Worm (Caenorhabditis elegans): Measurements from ENCODE around the gene F31D5.7.

Gene F31D5.7

DNA sequence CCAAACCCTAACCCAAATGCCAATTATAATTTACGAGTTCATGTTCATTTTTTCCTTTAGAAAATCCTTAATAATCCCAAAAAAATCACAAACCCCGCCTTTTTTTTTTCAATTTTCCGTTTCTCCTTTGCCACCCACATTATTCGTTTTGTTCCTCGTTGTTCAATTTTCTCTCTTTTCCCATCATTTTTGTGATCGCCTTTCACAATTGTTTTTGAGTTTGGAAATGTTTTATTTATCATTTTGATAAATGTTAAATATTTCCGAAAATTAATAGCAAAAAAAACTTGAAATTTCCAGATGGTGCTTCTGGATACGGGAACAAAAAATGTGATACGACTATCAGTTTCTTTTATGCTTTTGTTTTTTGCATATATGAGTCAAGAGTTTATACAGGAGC is 4.1 kb downstream of the F31D5.7 start, which contains the start of gene F31D5.2:
Gene F31D5.2, plus strand, starts transcription at position 301 of the 400 bp plus-strand sequence.
- TF ChIP-seq akir-1 (GFP tag; optimal IDR thresholded peaks at IDR 0.05), result no peak

DNA sequence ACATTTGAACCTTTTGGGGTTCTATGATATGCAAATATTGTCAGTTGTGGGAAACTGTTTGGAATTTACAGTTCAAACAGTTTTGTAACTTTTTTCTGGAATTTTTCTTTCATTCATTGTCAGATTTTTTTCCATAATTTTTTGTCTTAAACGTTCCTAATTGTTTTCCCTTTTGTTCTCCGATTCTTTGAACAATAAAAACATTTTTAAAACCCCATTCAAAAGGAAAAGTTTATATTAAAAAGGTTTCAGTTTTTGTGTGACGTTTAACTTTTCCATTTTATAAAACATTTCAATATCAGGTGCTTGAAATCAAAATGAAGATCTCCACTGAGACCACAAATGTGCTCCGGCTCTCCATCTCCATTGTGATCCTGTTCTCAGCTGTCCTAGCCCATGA is 7.8 kb downstream of the F31D5.7 start, which contains the start of gene F31D5.1:
Gene F31D5.1, plus strand, starts transcription at position 301 of the 400 bp plus-strand sequence.
- no peak for TF ChIP-seq mcd-1 (GFP tag; IDR thresholded peaks at IDR 0.05)
- TF ChIP-seq lin-35 (GFP tag; optimal IDR thresholded peaks at IDR 0.05), result no peak
- TF ChIP-seq bed-1 (GFP tag; IDR thresholded peaks at IDR 0.05), result no peak
- TF ChIP-seq snpc-3.4 (tag; optimal IDR thresholded peaks at IDR 0.05), result no peak
- no peak for TF ChIP-seq Y56A3A.18 (GFP tag; IDR thresholded peaks at IDR 0.05)
- no peak for TF ChIP-seq F37B4.10 (GFP tag; IDR thresholded peaks at IDR 0.05)
- no peak for TF ChIP-seq cebp-1 (GFP tag; IDR thresholded peaks at IDR 0.05)
- TF ChIP-seq cebp-1 (tag; optimal IDR thresholded peaks at IDR 0.05), result no peak
- no peak for TF ChIP-seq hmg-1.2 (GFP tag; IDR thresholded peaks at IDR 0.05)
- TF ChIP-seq ztf-3 (GFP tag; optimal IDR thresholded peaks at IDR 0.05), result no peak
- TF ChIP-seq attf-6 (GFP tag; IDR thresholded peaks at IDR 0.05), result no peak
- TF ChIP-seq hmg-20 (GFP tag; IDR thresholded peaks at IDR 0.05), result no peak
- no peak for TF ChIP-seq T26A5.8 (tag; optimal IDR thresholded peaks at IDR 0.05)

DNA sequence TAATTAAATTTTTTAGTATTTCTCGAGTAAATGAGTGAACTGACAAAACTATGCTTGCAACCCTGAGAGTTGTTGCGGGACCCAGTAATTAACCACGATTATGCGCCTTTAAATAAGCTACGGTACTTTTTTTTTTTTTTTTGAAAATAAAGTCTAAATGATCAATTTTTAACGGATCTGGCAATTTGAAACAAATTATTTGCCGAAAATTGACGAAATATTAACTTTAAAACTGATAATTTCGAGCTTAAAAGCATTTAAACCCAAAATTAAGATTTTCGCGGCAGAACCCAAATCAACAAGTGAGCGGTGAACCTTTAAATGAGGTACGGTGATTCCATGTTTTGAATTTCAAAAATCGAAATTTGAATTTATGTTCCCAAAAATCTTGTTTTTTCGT is 11.3 kb downstream of the F31D5.7 start:
- TF ChIP-seq Y95B8A.8 (GFP tag; IDR thresholded peaks at IDR 0.05) (no peak), tbp1 (GFP tag; optimal IDR thresholded peaks at IDR 0.05) (no peak), him-1 (tag; optimal IDR thresholded peaks at IDR 0.05) (no peak), bed-1 (GFP tag; IDR thresholded peaks at IDR 0.05) (no peak), ztf-26 (tag; optimal IDR thresholded peaks at IDR 0.05) (no peak), ztf-22 (GFP tag; optimal IDR thresholded peaks at IDR 0.05) (no peak), F55B11.4 (tag; optimal IDR thresholded peaks at IDR 0.05; ENCODE audit: borderline replicate concordance, insufficient read depth) (no peak), lin-54 (GFP tag; optimal IDR thresholded peaks at IDR 0.05) (peak; percentile 50), lag-1 (GFP tag; IDR thresholded peaks at IDR 0.05) (no peak), ceh-91 (GFP tag; IDR thresholded peaks at IDR 0.05) (peak; percentile 82), nhr-90 (tag; optimal IDR thresholded peaks at IDR 0.05) (no peak), somi-1 (GFP tag; optimal IDR thresholded peaks at IDR 0.05) (no peak), repo-1 (tag; optimal IDR thresholded peaks at IDR 0.05) (no peak), madf-3 (GFP tag; IDR thresholded peaks at IDR 0.05) (no peak), cebp-2 (GFP tag; IDR thresholded peaks at IDR 0.05) (no peak), hrde-1 (tag; optimal IDR thresholded peaks at IDR 0.05; ENCODE audit: borderline replicate concordance) (no peak), dpl-1 (GFP tag; optimal IDR thresholded peaks at IDR 0.05) (no peak), pbrm-1 (GFP tag; IDR thresholded peaks at IDR 0.05) (no peak), B0261.1 (tag; optimal IDR thresholded peaks at IDR 0.05) (no peak), rpc-1 (optimal IDR thresholded peaks at IDR 0.05) (no peak), rpc-1 (tag; optimal IDR thresholded peaks at IDR 0.05) (no peak), lsl-1 (GFP tag; optimal IDR thresholded peaks at IDR 0.05) (peak; percentile 95), mel-28 (tag; optimal IDR thresholded peaks at IDR 0.05; ENCODE audit: borderline replicate concordance) (no peak), F57A8.1 (GFP tag; optimal IDR thresholded peaks at IDR 0.05) (no peak), efl-1 (GFP tag; optimal IDR thresholded peaks at IDR 0.05) (peak; percentile 41), hmg-1.2 (GFP tag; IDR thresholded peaks at IDR 0.05) (no peak), C17E4.6 (GFP tag; IDR thresholded peaks at IDR 0.05) (no peak), madf-10 (tag; optimal IDR thresholded peaks at IDR 0.05) (no peak), F23B12.7 (tag; optimal IDR thresholded peaks at IDR 0.05; ENCODE audit: insufficient read depth) (no peak), let-607 (tag; optimal IDR thresholded peaks at IDR 0.05) (no peak), attf-5 (GFP tag; optimal IDR thresholded peaks at IDR 0.05) (no peak), ZK185.1 (tag; optimal IDR thresholded peaks at IDR 0.05; ENCODE audit: poor library complexity, severe bottlenecking) (no peak), D2030.7 (GFP tag; IDR thresholded peaks at IDR 0.05) (peak; percentile 65; the same call in 1 of the 2 replicates), K11D2.4 (GFP tag; IDR thresholded peaks at IDR 0.05) (no peak)
